Fruit fly (Drosophila melanogaster) Kc167 (cell line): Measurements from ENCODE around the gene GNBP2.

Experiments used
- Myc ChIP-seq: fragments of >200 bp; optimal IDR thresholded peaks from 2 replicates; lab custom pipeline; 2017; ENCODE audit warnings: missing external identifiers
- Sin3A ChIP-seq: fragments of >200 bp; optimal IDR thresholded peaks from 2 replicates; lab custom pipeline; 2018; ENCODE audit warnings: missing external identifiers
- h ChIP-seq: fragments of >200 bp; optimal IDR thresholded peaks from 3 replicates; lab custom pipeline; 2018; ENCODE audit warnings: missing external identifiers
- psq ChIP-seq: fragments of >200 bp; optimal IDR thresholded peaks from 2 replicates; lab custom pipeline; 2017; ENCODE audit warnings: missing external identifiers

- TF ChIP-seq h (lab: Kevin White, UChicago) (no peak), psq (lab: Kevin White, UChicago) (no peak), Sin3A (no peak), Myc (no peak)
Measured at dm6 chr3L:18698312-18698711, 23.1 kb upstream of the GNBP2 start, which contains the start of gene Dic4.
